Worm (Caenorhabditis elegans) whole organism, late embryonic: ENCODE data around the gene cbp-1.
A peak's percentile ranks its signal among the peaks of the same experiment; 100 is the strongest.

Experiments used
- ahr-1 ChIP-seq: sonication (generic microtip); optimal IDR thresholded peaks from 2 replicates; lab custom pipeline; 2016; ENCODE audit warnings: missing genetic modification characterization, missing compliant biosample characterization
- che-1 ChIP-seq: sonication (generic microtip); optimal IDR thresholded peaks from 2 replicates; lab custom pipeline; 2016; ENCODE audit warnings: mild to moderate bottlenecking, missing genetic modification characterization, missing compliant biosample characterization
- hlh-30 ChIP-seq: sonication (generic microtip); optimal IDR thresholded peaks from 2 replicates; lab custom pipeline; 2017; ENCODE audit warnings: antibody characterized with exemption, missing genetic modification characterization, missing compliant biosample characterization; ENCODE audit not compliant: insufficient read depth
- nfya-1 ChIP-seq: sonication (generic microtip); optimal IDR thresholded peaks from 2 replicates; lab custom pipeline; 2017; ENCODE audit warnings: missing genetic modification characterization, mild to moderate bottlenecking, missing compliant biosample characterization, antibody characterized with exemption, moderate library complexity
- nhr-232 ChIP-seq: sonication (generic microtip); optimal IDR thresholded peaks from 2 replicates; lab custom pipeline; 2016; ENCODE audit warnings: missing genetic modification characterization, missing compliant biosample characterization
- pat-9 ChIP-seq: fragments of 200-800 bp; sonication (Bioruptor generic); optimal IDR thresholded peaks from 2 replicates; lab custom pipeline; 2018; ENCODE audit warnings: mild to moderate bottlenecking, missing genetic modification characterization, moderate library complexity, missing compliant biosample characterization
- pqm-1 ChIP-seq: sonication (generic microtip); optimal IDR thresholded peaks from 2 replicates; lab custom pipeline; 2016; ENCODE audit warnings: missing genetic modification characterization, missing compliant biosample characterization
- ref-2 ChIP-seq: sonication (generic microtip); optimal IDR thresholded peaks from 2 replicates; lab custom pipeline; 2016; ENCODE audit warnings: missing genetic modification characterization, missing compliant biosample characterization
- tbx-2 ChIP-seq: sonication (generic microtip); optimal IDR thresholded peaks from 2 replicates; lab custom pipeline; 2016; ENCODE audit warnings: missing genetic modification characterization, missing compliant biosample characterization

DNA sequence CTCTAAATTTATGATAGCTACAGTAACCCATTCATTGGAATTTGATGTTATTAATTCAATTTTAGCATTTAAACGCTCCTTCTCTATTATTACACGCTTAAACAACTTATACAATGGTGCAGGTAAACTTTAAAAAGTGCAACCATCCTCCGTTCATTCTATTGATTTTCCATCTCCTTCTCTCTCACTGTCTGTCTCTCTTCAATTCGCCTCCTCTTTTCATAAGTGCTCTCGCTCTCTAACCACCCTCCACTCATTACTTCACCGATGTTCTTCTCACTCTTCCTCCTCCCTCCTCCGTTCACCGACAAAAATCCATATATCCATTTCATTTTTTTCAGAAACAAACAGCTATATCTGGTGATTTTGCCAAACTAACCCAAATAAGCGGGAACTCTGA is at the start of gene cbp-1:
- TF ChIP-seq hlh-30: no peak
- TF ChIP-seq ref-2: no peak
- no peak for TF ChIP-seq che-1 (tag; lab: Kevin White, UChicago)
- no peak for TF ChIP-seq nhr-232 (tag; lab: Kevin White, UChicago)
- no peak for TF ChIP-seq pqm-1 (tag; lab: Kevin White, UChicago)
- TF ChIP-seq ahr-1 (tag; lab: Kevin White, UChicago): no peak
- TF ChIP-seq tbx-2 (tag; lab: Kevin White, UChicago): no peak
- TF ChIP-seq pat-9 (tag; lab: Kevin White, UChicago): no peak
- peak; percentile 57 for TF ChIP-seq nfya-1 (tag; lab: Kevin White, UChicago)
